Worm (Caenorhabditis elegans): ENCODE measurements around the gene Y54G2A.26.

ce11 chrIV:3008828-3009227 lies 13.6 kb upstream of the Y54G2A.26 start, which contains the start of gene Y54G2A.73:
- TF ChIP-seq die-1 (tag; optimal IDR thresholded peaks at IDR 0.05), result no peak
- no peak for TF ChIP-seq C17E4.6 (GFP tag; IDR thresholded peaks at IDR 0.05)
- no peak for TF ChIP-seq hmg-20 (GFP tag; IDR thresholded peaks at IDR 0.05)
- TF ChIP-seq ztf-6 (GFP tag; IDR thresholded peaks at IDR 0.05), result no peak
- TF ChIP-seq snpc-4 (GFP tag; optimal IDR thresholded peaks at IDR 0.05), result no peak
- no peak for TF ChIP-seq snpc-4 (tag; optimal IDR thresholded peaks at IDR 0.05)
- TF ChIP-seq egl-44 (GFP tag; IDR thresholded peaks at IDR 0.05), result no peak
- no peak for TF ChIP-seq F57C9.4 (tag; optimal IDR thresholded peaks at IDR 0.05)
